Worm (Caenorhabditis elegans) whole organism, late embryonic: ENCODE results near the gene catp-5.

ENCODE experiments used
- C38D4.7 ChIP-seq: fragments of 200-800 bp; sonication (Bioruptor generic); optimal IDR thresholded peaks from 2 replicates; lab custom pipeline; 2018; ENCODE audit warnings: mild to moderate bottlenecking, missing genetic modification characterization, moderate library complexity, missing compliant biosample characterization
- T23F11.4 ChIP-seq: fragments of 200-800 bp; sonication (Bioruptor generic); optimal IDR thresholded peaks from 2 replicates; lab custom pipeline; 2018; ENCODE audit warnings: mild to moderate bottlenecking, missing genetic modification characterization, missing compliant biosample characterization
- Y22D7AL.16 ChIP-seq: sonication (generic microtip); optimal IDR thresholded peaks from 2 replicates; lab custom pipeline; 2016; ENCODE audit warnings: missing genetic modification characterization, missing compliant biosample characterization
- ahr-1 ChIP-seq: sonication (generic microtip); optimal IDR thresholded peaks from 2 replicates; lab custom pipeline; 2016; ENCODE audit warnings: missing genetic modification characterization, missing compliant biosample characterization
- ama-1 ChIP-seq: fragments of 150-350 bp; optimal IDR thresholded peaks from 2 replicates; lab custom pipeline; 2014
- ceh-14 ChIP-seq: sonication (generic microtip); optimal IDR thresholded peaks from 2 replicates; lab custom pipeline; 2016; ENCODE audit warnings: missing genotype, missing genetic modification characterization, missing compliant biosample characterization
- ceh-18 ChIP-seq: sonication (generic microtip); optimal IDR thresholded peaks from 2 replicates; lab custom pipeline; 2016; ENCODE audit warnings: missing genetic modification characterization, missing compliant biosample characterization
- ceh-19 ChIP-seq: fragments of 200-800 bp; sonication (Bioruptor generic); optimal IDR thresholded peaks from 2 replicates; lab custom pipeline; 2018; ENCODE audit warnings: mild to moderate bottlenecking, missing genetic modification characterization, missing compliant biosample characterization
- ceh-31 ChIP-seq: sonication (generic microtip); optimal IDR thresholded peaks from 2 replicates; lab custom pipeline; 2016; ENCODE audit warnings: missing genetic modification characterization, missing compliant biosample characterization
- ceh-48 ChIP-seq: sonication (generic microtip); optimal IDR thresholded peaks from 2 replicates; lab custom pipeline; 2016; ENCODE audit warnings: missing genetic modification characterization, inconsistent platforms, missing compliant biosample characterization
- che-1 ChIP-seq: sonication (generic microtip); optimal IDR thresholded peaks from 2 replicates; lab custom pipeline; 2016; ENCODE audit warnings: mild to moderate bottlenecking, missing genetic modification characterization, missing compliant biosample characterization
- dmd-4 ChIP-seq: sonication (generic microtip); optimal IDR thresholded peaks from 2 replicates; lab custom pipeline; 2016; ENCODE audit warnings: borderline replicate concordance, missing genetic modification characterization, missing compliant biosample characterization
- dve-1 ChIP-seq: sonication (generic microtip); optimal IDR thresholded peaks from 2 replicates; lab custom pipeline; 2017; ENCODE audit warnings: antibody characterized with exemption, mild to moderate bottlenecking, missing genetic modification characterization, missing compliant biosample characterization
- elt-4 ChIP-seq: sonication (generic microtip); optimal IDR thresholded peaks from 2 replicates; lab custom pipeline; 2016; ENCODE audit warnings: missing genetic modification characterization, missing compliant biosample characterization
- fax-1 ChIP-seq: sonication (generic microtip); optimal IDR thresholded peaks from 2 replicates; lab custom pipeline; 2016; ENCODE audit warnings: missing genotype, missing genetic modification characterization, missing compliant biosample characterization
- fkh-10 ChIP-seq: fragments of 150-350 bp; optimal IDR thresholded peaks from 2 replicates; lab custom pipeline; 2014; ENCODE audit warnings: missing biosample characterization, missing genetic modification reagents, missing genetic modification characterization
- gmeb-2 ChIP-seq: sonication (generic microtip); optimal IDR thresholded peaks from 2 replicates; lab custom pipeline; 2016; ENCODE audit warnings: missing genetic modification characterization, inconsistent platforms, missing compliant biosample characterization
- hlh-15 ChIP-seq: sonication (generic microtip); optimal IDR thresholded peaks from 2 replicates; lab custom pipeline; 2016; ENCODE audit warnings: missing genetic modification characterization, missing compliant biosample characterization
- hlh-6 ChIP-seq: sonication (generic microtip); optimal IDR thresholded peaks from 2 replicates; lab custom pipeline; 2016; ENCODE audit warnings: missing genotype, missing genetic modification characterization, missing compliant biosample characterization
- nfya-1 ChIP-seq: sonication (generic microtip); optimal IDR thresholded peaks from 2 replicates; lab custom pipeline; 2017; ENCODE audit warnings: missing genetic modification characterization, mild to moderate bottlenecking, missing compliant biosample characterization, antibody characterized with exemption, moderate library complexity
- nhr-232 ChIP-seq: sonication (generic microtip); optimal IDR thresholded peaks from 2 replicates; lab custom pipeline; 2016; ENCODE audit warnings: missing genetic modification characterization, missing compliant biosample characterization
- odd-2 ChIP-seq: sonication (generic microtip); optimal IDR thresholded peaks from 2 replicates; lab custom pipeline; 2017; ENCODE audit warnings: antibody characterized with exemption, mild to moderate bottlenecking, missing genetic modification characterization, missing compliant biosample characterization
- pag-3 ChIP-seq: sonication (generic microtip); optimal IDR thresholded peaks from 2 replicates; lab custom pipeline; 2016; ENCODE audit warnings: missing compliant biosample characterization, missing genetic modification characterization, borderline replicate concordance
- pax-1 ChIP-seq: fragments of 150-350 bp; optimal IDR thresholded peaks from 2 replicates; lab custom pipeline; 2014; ENCODE audit warnings: missing biosample characterization, missing genetic modification characterization
- pha-4 ChIP-seq: fragments of 150-350 bp; optimal IDR thresholded peaks from 2 replicates; lab custom pipeline; 2018; ENCODE audit warnings: missing biosample characterization, missing genetic modification reagents, missing genetic modification characterization
- ref-2 ChIP-seq: sonication (generic microtip); optimal IDR thresholded peaks from 2 replicates; lab custom pipeline; 2016; ENCODE audit warnings: missing genetic modification characterization, missing compliant biosample characterization
- rnt-1 ChIP-seq: sonication (generic microtip); optimal IDR thresholded peaks from 2 replicates; lab custom pipeline; 2016; ENCODE audit warnings: missing genetic modification characterization, missing compliant biosample characterization
- syd-9 ChIP-seq: sonication (generic microtip); optimal IDR thresholded peaks from 2 replicates; lab custom pipeline; 2016; ENCODE audit warnings: mild to moderate bottlenecking, missing genetic modification characterization, moderate library complexity, missing compliant biosample characterization
- tbx-7 ChIP-seq: sonication (generic microtip); optimal IDR thresholded peaks from 2 replicates; lab custom pipeline; 2016; ENCODE audit warnings: missing genotype, missing genetic modification characterization, missing compliant biosample characterization
- ttx-3 ChIP-seq: sonication (generic microtip); optimal IDR thresholded peaks from 2 replicates; lab custom pipeline; 2016; ENCODE audit warnings: missing genetic modification reagents, missing genetic modification characterization, missing compliant biosample characterization
- unc-42 ChIP-seq: sonication (generic microtip); optimal IDR thresholded peaks from 2 replicates; lab custom pipeline; 2016; ENCODE audit warnings: missing genotype, missing genetic modification characterization, missing compliant biosample characterization
- ztf-16 ChIP-seq: sonication (generic microtip); optimal IDR thresholded peaks from 2 replicates; lab custom pipeline; 2017; ENCODE audit warnings: missing genetic modification characterization, missing compliant biosample characterization

Gene catp-5

ce11 chrX:8078374-8078773, 20.3 kb downstream of the catp-5 start:
- TF ChIP-seq ceh-48 (tag; lab: Kevin White, UChicago) (no peak), fkh-10 (no peak), ama-1 (lab: Kevin White, UChicago) (no peak), nfya-1 (tag; lab: Kevin White, UChicago) (no peak), dmd-4 (tag; lab: Kevin White, UChicago) (no peak), dve-1 (tag; lab: Kevin White, UChicago) (no peak), pax-1 (tag; lab: Kevin White, UChicago) (no peak), pag-3 (no peak), nhr-232 (tag; lab: Kevin White, UChicago) (no peak), C38D4.7 (no peak), che-1 (tag; lab: Kevin White, UChicago) (no peak), odd-2 (tag; lab: Kevin White, UChicago) (no peak), ref-2 (tag; lab: Kevin White, UChicago) (no peak), tbx-7 (no peak), gmeb-2 (tag; lab: Kevin White, UChicago) (no peak), ahr-1 (tag; lab: Kevin White, UChicago) (no peak), ceh-14 (tag; lab: Kevin White, UChicago) (no peak)

ce11 chrX:8077748-8078147, 20.9 kb downstream of the catp-5 start, which contains the start of gene C46F2.1:
TSS of gene C46F2.1 (plus strand) at chrX:8078048.
- no peak for TF ChIP-seq ceh-31 (tag; lab: Kevin White, UChicago)
- TF ChIP-seq ceh-18 (tag; lab: Kevin White, UChicago): no peak
- no peak for TF ChIP-seq ceh-14 (tag; lab: Kevin White, UChicago)
- TF ChIP-seq ceh-19 (GFP tag; lab: Kevin White, UChicago): no peak
- no peak for TF ChIP-seq hlh-6 (tag; lab: Kevin White, UChicago)
- no peak for TF ChIP-seq fax-1
- no peak for TF ChIP-seq ttx-3 (tag; lab: Kevin White, UChicago)

- no peak for TF ChIP-seq fkh-10
- no peak for TF ChIP-seq fax-1
- TF ChIP-seq ceh-48 (tag; lab: Kevin White, UChicago): no peak
- no peak for TF ChIP-seq pag-3
- no peak for TF ChIP-seq odd-2 (tag; lab: Kevin White, UChicago)
- no peak for TF ChIP-seq Y22D7AL.16 (tag; lab: Kevin White, UChicago)
- no peak for TF ChIP-seq unc-42 (tag; lab: Kevin White, UChicago)
These were observed 24.1 kb downstream of the catp-5 start for ce11 chrX:8074527-8074926.

ce11 chrX:8069293-8069692, 29.4 kb downstream of the catp-5 start, which contains the start of gene C18A11.1:
TSS of gene C18A11.1 (plus strand) at chrX:8069328.
- TF ChIP-seq nfya-1 (tag; lab: Kevin White, UChicago): no peak

- no peak for TF ChIP-seq ztf-16 (tag; lab: Kevin White, UChicago)
- TF ChIP-seq rnt-1 (tag; lab: Kevin White, UChicago): no peak
These were observed 31.4 kb downstream of the catp-5 start, which contains the start of gene C18A11.2 for ce11 chrX:8067268-8067667. TSS of gene C18A11.2 (plus strand) at chrX:8067568.

ce11 chrX:8060823-8061222, 37.8 kb downstream of the catp-5 start, which contains the start of gene C18A11.3:
TSS of gene C18A11.3 (plus strand) at chrX:8061123.
- TF ChIP-seq T23F11.4 (GFP tag; lab: Kevin White, UChicago): no peak
- TF ChIP-seq ceh-31 (tag; lab: Kevin White, UChicago): no peak
- no peak for TF ChIP-seq dve-1 (tag; lab: Kevin White, UChicago)
- no peak for TF ChIP-seq elt-4 (tag; lab: Kevin White, UChicago)
- no peak for TF ChIP-seq hlh-15 (tag; lab: Kevin White, UChicago)
- TF ChIP-seq pha-4 (tag; lab: Kevin White, UChicago): no peak
- TF ChIP-seq syd-9 (tag; lab: Kevin White, UChicago): no peak
